Fruit fly (Drosophila melanogaster) whole organism, wandering third instar larva: ENCODE measurements around the gene CG42814.

Source experiments
- CG9705 ChIP-seq: fragments of 200-800 bp; sonication (Bioruptor generic); optimal IDR thresholded peaks from 2 replicates; lab custom pipeline; 2018; ENCODE audit warnings: missing biosample characterization, mild to moderate bottlenecking, missing genetic modification characterization
- Dfd ChIP-seq: fragments of >200 bp; optimal IDR thresholded peaks from 2 replicates; lab custom pipeline; 2017; ENCODE audit warnings: missing biosample characterization, missing genetic modification characterization
- Dif ChIP-seq: fragments of 200-275, 200-300 bp; sonication (Bioruptor generic); optimal IDR thresholded peaks from 2 replicates; lab custom pipeline; 2018; ENCODE audit warnings: missing biosample characterization, missing genetic modification characterization; ENCODE audit not compliant: partially characterized antibody
- GATAd ChIP-seq: sonication (Bioruptor generic); optimal IDR thresholded peaks from 2 replicates; lab custom pipeline; 2016; ENCODE audit warnings: missing biosample characterization, missing genetic modification characterization
- HLH106 ChIP-seq: fragments of 200-800 bp; optimal IDR thresholded peaks from 3 replicates; lab custom pipeline; 2019; ENCODE audit warnings: missing biosample characterization, mild to moderate bottlenecking, missing genetic modification characterization, moderate library complexity
- Hnf4 ChIP-seq: fragments of 200-800 bp; sonication (Bioruptor generic); optimal IDR thresholded peaks from 2 replicates; lab custom pipeline; 2016; ENCODE audit warnings: missing biosample characterization, mild to moderate bottlenecking, missing genetic modification characterization
- Hr78 ChIP-seq: fragments of >200 bp; optimal IDR thresholded peaks from 2 replicates; lab custom pipeline; 2017; ENCODE audit warnings: missing biosample characterization, missing genetic modification characterization
- Hr83 ChIP-seq: fragments of 200-300 bp; sonication (Bioruptor generic); optimal IDR thresholded peaks from 2 replicates; lab custom pipeline; 2016; ENCODE audit warnings: missing biosample characterization, mild to moderate bottlenecking, missing genetic modification characterization, moderate library complexity; ENCODE audit not compliant: poor library complexity, severe bottlenecking
- Mio ChIP-seq: sonication (Bioruptor generic); optimal IDR thresholded peaks from 2 replicates; lab custom pipeline; 2016; ENCODE audit warnings: missing biosample characterization, missing genetic modification characterization
- Myc ChIP-seq: fragments of >200 bp; optimal IDR thresholded peaks from 2 replicates; lab custom pipeline; 2017
- N ChIP-seq: fragments of >200 bp; optimal IDR thresholded peaks from 2 replicates; lab custom pipeline; 2018; ENCODE audit warnings: missing biosample characterization, missing external identifiers, missing genetic modification characterization
- OdsH ChIP-seq: fragments of 200-800 bp; sonication (Bioruptor generic); optimal IDR thresholded peaks from 2 replicates; lab custom pipeline; 2016; ENCODE audit warnings: missing biosample characterization, mild to moderate bottlenecking, missing genetic modification characterization
- Rel ChIP-seq, 2 experiments: fragments of 200-800 bp; sonication (Bioruptor generic) in 1 of 2; optimal IDR thresholded peaks; 2 replicates in 1 of 2; 3 replicates in 1 of 2; lab custom pipeline; 2016 to 2019; ENCODE audit warnings: mild to moderate bottlenecking in 2 of 2, missing biosample characterization in 2 of 2, missing genetic modification characterization in 2 of 2, moderate library complexity in 1 of 2
- Sp1 ChIP-seq: fragments of 200-800 bp; sonication (Bioruptor generic); optimal IDR thresholded peaks from 3 replicates; lab custom pipeline; 2019; ENCODE audit warnings: missing biosample characterization, mild to moderate bottlenecking, missing genetic modification characterization, moderate library complexity
- Vsx2 ChIP-seq: fragments of 200-300, 225-300 bp; sonication (Bioruptor generic); optimal IDR thresholded peaks from 2 replicates; lab custom pipeline; 2018; ENCODE audit warnings: missing biosample characterization, missing genetic modification characterization; ENCODE audit not compliant: partially characterized antibody
- br ChIP-seq: fragments of 200-800 bp; sonication (Bioruptor generic); optimal IDR thresholded peaks from 2 replicates; lab custom pipeline; 2016; ENCODE audit warnings: missing biosample characterization, missing genetic modification characterization
- brk ChIP-seq: fragments of 200-800 bp; sonication (Bioruptor generic); optimal IDR thresholded peaks from 2 replicates; lab custom pipeline; 2016; ENCODE audit warnings: missing biosample characterization, mild to moderate bottlenecking, missing genetic modification characterization
- dl ChIP-seq, 2 experiments: fragments of 175-275, 200-275 bp in 1 of 2; fragments of 200-275 bp in 1 of 2; sonication (Bioruptor generic); optimal IDR thresholded peaks; lab custom pipeline; 2018; ENCODE audit warnings: mild to moderate bottlenecking in 2 of 2, missing biosample characterization in 2 of 2, missing genetic modification characterization in 2 of 2, moderate library complexity in 2 of 2; ENCODE audit not compliant: partially characterized antibody in 2 of 2, insufficient read depth in 1 of 2
- dmrt93B ChIP-seq: fragments of 200-800 bp; sonication (Bioruptor generic); optimal IDR thresholded peaks from 2 replicates; lab custom pipeline; 2018; ENCODE audit warnings: missing biosample characterization, mild to moderate bottlenecking, missing genetic modification characterization
- dsf ChIP-seq: sonication (Bioruptor generic); optimal IDR thresholded peaks from 2 replicates; lab custom pipeline; 2016; ENCODE audit warnings: missing biosample characterization, missing genetic modification characterization, borderline replicate concordance
- foxo ChIP-seq, 2 experiments: fragments of 200-800 bp; sonication (Bioruptor generic); optimal IDR thresholded peaks; 2 replicates in 1 of 2; 3 replicates in 1 of 2; lab custom pipeline; 2016 to 2017; ENCODE audit warnings: missing biosample characterization in 2 of 2, missing genetic modification characterization in 2 of 2
- fru ChIP-seq: fragments of 200-800 bp; sonication (Bioruptor generic); optimal IDR thresholded peaks from 3 replicates; lab custom pipeline; 2016; ENCODE audit warnings: missing biosample characterization, mild to moderate bottlenecking, missing genetic modification characterization
- h ChIP-seq: fragments of 200-800 bp; sonication (Bioruptor generic); optimal IDR thresholded peaks from 3 replicates; lab custom pipeline; 2016; ENCODE audit warnings: missing biosample characterization, mild to moderate bottlenecking, missing genetic modification characterization
- lola ChIP-seq: fragments of >200 bp; optimal IDR thresholded peaks from 2 replicates; lab custom pipeline; 2017; ENCODE audit warnings: missing biosample characterization, missing genetic modification characterization
- pan ChIP-seq: fragments of >200 bp; optimal IDR thresholded peaks from 2 replicates; lab custom pipeline; 2017
- psq ChIP-seq: fragments of 200-800 bp; sonication (Bioruptor generic); optimal IDR thresholded peaks from 3 replicates; lab custom pipeline; 2017; ENCODE audit warnings: missing biosample characterization, mild to moderate bottlenecking, missing genetic modification characterization, moderate library complexity
- rgr ChIP-seq: fragments of 200-800 bp; sonication (Bioruptor generic); optimal IDR thresholded peaks from 3 replicates; lab custom pipeline; 2016; ENCODE audit warnings: missing biosample characterization, mild to moderate bottlenecking, missing genetic modification characterization
- sage ChIP-seq: fragments of 200-800 bp; sonication (Bioruptor generic); optimal IDR thresholded peaks from 2 replicates; lab custom pipeline; 2016; ENCODE audit warnings: missing biosample characterization, mild to moderate bottlenecking, missing genetic modification characterization
- tai ChIP-seq: sonication (Bioruptor generic); optimal IDR thresholded peaks from 2 replicates; lab custom pipeline; 2016; ENCODE audit warnings: missing biosample characterization, missing genetic modification characterization
- usp ChIP-seq: fragments of >200 bp; optimal IDR thresholded peaks from 2 replicates; lab custom pipeline; 2017; ENCODE audit warnings: missing biosample characterization, missing genetic modification characterization
- woc ChIP-seq: sonication (Bioruptor generic); optimal IDR thresholded peaks from 2 replicates; lab custom pipeline; 2016; ENCODE audit warnings: missing biosample characterization, mild to moderate bottlenecking, missing genetic modification characterization

Gene CG42814

DNA sequence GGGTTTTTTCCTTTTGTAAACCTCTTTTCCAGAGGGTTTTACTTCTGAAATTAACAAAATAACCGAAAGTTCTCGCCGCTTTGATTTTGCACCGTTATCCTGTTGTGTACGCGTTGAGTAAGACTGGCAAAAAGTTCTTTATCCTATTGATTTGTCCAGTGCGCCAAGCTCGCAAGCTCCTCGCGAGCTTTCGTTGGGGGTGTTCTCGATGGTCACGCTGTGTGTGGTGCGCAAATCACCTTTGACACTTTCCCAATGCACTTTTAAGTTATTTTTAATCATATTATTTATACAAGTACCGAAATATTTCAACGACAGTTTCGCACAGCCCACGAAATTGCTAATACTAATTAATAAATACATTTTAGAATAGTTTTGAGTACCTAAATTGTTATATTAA, 8.7 kb upstream of the CG42814 start:
- TF ChIP-seq CG9705 (GFP tag; lab: Kevin White, UChicago) (no peak), brk (GFP tag; lab: Kevin White, UChicago) (no peak), fru (no peak), h (GFP tag; lab: Kevin White, UChicago) (no peak), Hr83 (no peak), Myc (lab: Kevin White, UChicago) (no peak), br (no peak), dmrt93B (GFP tag; lab: Kevin White, UChicago) (no peak), foxo (GFP tag; optimal IDR thresholded peaks at IDR 0.05; lab: Kevin White, UChicago) (no peak), Dif (GFP tag; lab: Kevin White, UChicago) (no peak), N (GFP tag; lab: Kevin White, UChicago) (no peak), HLH106 (tag; lab: Kevin White, UChicago) (no peak), Vsx2 (GFP tag; lab: Kevin White, UChicago) (no peak), GATAd (GFP tag; lab: Kevin White, UChicago) (no peak), Hnf4 (GFP tag; lab: Kevin White, UChicago) (no peak), psq (GFP tag; lab: Kevin White, UChicago) (no peak), woc (GFP tag; lab: Kevin White, UChicago) (no peak), Sp1 (no peak), Rel (GFP tag; optimal IDR thresholded peaks at IDR 0.05; lab: Kevin White, UChicago) (no peak), Rel (tag; optimal IDR thresholded peaks at IDR 0.05; lab: Kevin White, UChicago) (no peak)

DNA sequence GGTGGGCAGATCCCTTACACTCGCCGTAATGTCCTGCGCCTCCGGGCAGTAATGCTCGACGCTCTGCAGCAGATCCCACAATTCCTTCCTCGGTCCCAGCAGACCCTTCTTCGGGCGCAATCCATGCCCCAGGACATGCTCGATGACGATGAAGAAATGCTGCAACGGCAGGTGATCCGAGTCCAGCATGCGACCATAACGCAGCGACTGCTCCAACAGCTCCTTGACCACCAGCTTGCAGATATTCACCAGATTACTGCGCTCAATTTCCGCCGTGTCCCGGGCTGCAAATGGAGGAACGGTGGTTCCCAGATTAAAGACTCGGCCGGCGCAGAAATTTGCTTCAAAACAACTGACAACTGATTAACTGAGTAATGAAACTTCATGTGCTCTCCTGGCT, 4.1 kb upstream of the CG42814 start, which contains the start of gene CG31068:
Gene CG31068, plus strand, starts transcription at position 301 of the 400 bp plus-strand sequence.
- TF ChIP-seq woc (GFP tag; lab: Kevin White, UChicago) = no peak
- no peak for TF ChIP-seq CG9705 (GFP tag; lab: Kevin White, UChicago)
- TF ChIP-seq GATAd (GFP tag; lab: Kevin White, UChicago) = no peak
- TF ChIP-seq Dfd (GFP tag; lab: Kevin White, UChicago) = no peak
- no peak for TF ChIP-seq Dif (GFP tag; lab: Kevin White, UChicago)
- TF ChIP-seq h (GFP tag; lab: Kevin White, UChicago) = no peak
- TF ChIP-seq OdsH (GFP tag; lab: Kevin White, UChicago) = no peak
- TF ChIP-seq dsf (GFP tag; lab: Kevin White, UChicago) = no peak
- no peak for TF ChIP-seq Hr78 (GFP tag; lab: Kevin White, UChicago)
- no peak for TF ChIP-seq Myc (lab: Kevin White, UChicago)
- TF ChIP-seq Mio (GFP tag; lab: Kevin White, UChicago) = no peak
- no peak for TF ChIP-seq N (GFP tag; lab: Kevin White, UChicago)
- no peak for TF ChIP-seq fru
- TF ChIP-seq dmrt93B (GFP tag; lab: Kevin White, UChicago) = no peak
- TF ChIP-seq psq (GFP tag; lab: Kevin White, UChicago) = no peak

DNA sequence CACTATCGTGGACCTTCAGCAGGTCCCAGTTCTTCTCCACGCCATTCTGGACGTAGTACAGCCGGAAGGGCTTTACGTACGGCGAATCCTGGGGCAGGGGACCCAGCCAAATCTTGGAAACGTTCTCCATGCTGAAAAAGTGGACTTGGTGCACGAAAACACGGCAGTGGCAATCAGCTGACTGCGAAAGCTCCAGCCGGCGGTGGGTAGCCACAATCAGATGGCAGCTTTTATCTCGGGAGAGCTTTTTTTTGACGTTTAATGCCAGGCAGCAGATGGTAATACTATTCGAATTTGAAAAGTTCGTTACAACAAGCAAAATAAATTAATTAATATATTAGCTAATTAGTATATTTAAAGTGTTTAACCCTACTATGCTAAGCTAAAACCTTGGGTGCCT, 926 bp downstream of the CG42814 start, which contains the start of gene CG42813:
Gene CG42813, minus strand, starts transcription at position 220 of the 400 bp plus-strand sequence.
- TF ChIP-seq N (GFP tag; lab: Kevin White, UChicago) = no peak
- TF ChIP-seq sage (GFP tag; lab: Kevin White, UChicago) = no peak
- TF ChIP-seq Dif (GFP tag; lab: Kevin White, UChicago) = no peak
- TF ChIP-seq lola (GFP tag; lab: Kevin White, UChicago) = no peak
- TF ChIP-seq Sp1 = no peak
- TF ChIP-seq dsf (GFP tag; lab: Kevin White, UChicago) = no peak
- TF ChIP-seq dl (GFP tag; optimal IDR thresholded peaks at IDR 0.05; lab: Kevin White, UChicago; ENCODE audit: insufficient read depth in 1 of 2, partially characterized antibody in 2 of 2) = no peak
- TF ChIP-seq Vsx2 (GFP tag; lab: Kevin White, UChicago) = no peak
- TF ChIP-seq Hr78 (GFP tag; lab: Kevin White, UChicago) = no peak
- TF ChIP-seq OdsH (GFP tag; lab: Kevin White, UChicago) = no peak
- no peak for TF ChIP-seq tai
- TF ChIP-seq psq (GFP tag; lab: Kevin White, UChicago) = no peak
- no peak for TF ChIP-seq rgr (GFP tag; lab: Kevin White, UChicago)
- TF ChIP-seq Dfd (GFP tag; lab: Kevin White, UChicago) = no peak
- no peak for TF ChIP-seq pan (lab: Kevin White, UChicago)
- TF ChIP-seq Rel (GFP tag; optimal IDR thresholded peaks at IDR 0.05; lab: Kevin White, UChicago) = no peak
- TF ChIP-seq Rel (tag; optimal IDR thresholded peaks at IDR 0.05; lab: Kevin White, UChicago) = no peak
- TF ChIP-seq woc (GFP tag; lab: Kevin White, UChicago) = no peak
- no peak for TF ChIP-seq usp (GFP tag; lab: Kevin White, UChicago)
- TF ChIP-seq, all 38 proteins: peak for 0
